Fruit fly (Drosophila melanogaster) whole organism, wandering third instar larva: ENCODE results near the gene Hyls1.

Experiments
- Abd-B ChIP-seq: fragments of >200 bp; optimal IDR thresholded peaks from 2 replicates; lab custom pipeline; 2017; ENCODE audit warnings: missing biosample characterization, missing genetic modification characterization
- CG32264 ChIP-seq: fragments of 200-800 bp; sonication (Bioruptor generic); optimal IDR thresholded peaks from 2 replicates; lab custom pipeline; 2016; ENCODE audit warnings: missing biosample characterization, missing genetic modification characterization
- CG9705 ChIP-seq: fragments of 200-800 bp; sonication (Bioruptor generic); optimal IDR thresholded peaks from 2 replicates; lab custom pipeline; 2018; ENCODE audit warnings: missing biosample characterization, mild to moderate bottlenecking, missing genetic modification characterization
- CrebA ChIP-seq: fragments of 200-800 bp; sonication (Bioruptor generic); optimal IDR thresholded peaks from 2 replicates; lab custom pipeline; 2016; ENCODE audit warnings: missing biosample characterization, mild to moderate bottlenecking, missing genetic modification characterization, borderline replicate concordance
- GATAd ChIP-seq: sonication (Bioruptor generic); optimal IDR thresholded peaks from 2 replicates; lab custom pipeline; 2016; ENCODE audit warnings: missing biosample characterization, missing genetic modification characterization
- HLH106 ChIP-seq: fragments of 200-800 bp; optimal IDR thresholded peaks from 3 replicates; lab custom pipeline; 2019; ENCODE audit warnings: missing biosample characterization, mild to moderate bottlenecking, missing genetic modification characterization, moderate library complexity
- Hnf4 ChIP-seq: fragments of 200-800 bp; sonication (Bioruptor generic); optimal IDR thresholded peaks from 2 replicates; lab custom pipeline; 2016; ENCODE audit warnings: missing biosample characterization, mild to moderate bottlenecking, missing genetic modification characterization
- Hr78 ChIP-seq: fragments of >200 bp; optimal IDR thresholded peaks from 2 replicates; lab custom pipeline; 2017; ENCODE audit warnings: missing biosample characterization, missing genetic modification characterization
- Hr83 ChIP-seq: fragments of 200-300 bp; sonication (Bioruptor generic); optimal IDR thresholded peaks from 2 replicates; lab custom pipeline; 2016; ENCODE audit warnings: missing biosample characterization, mild to moderate bottlenecking, missing genetic modification characterization, moderate library complexity; ENCODE audit not compliant: poor library complexity, severe bottlenecking
- Jra ChIP-seq: sonication (Bioruptor generic); optimal IDR thresholded peaks from 2 replicates; lab custom pipeline; 2016; ENCODE audit warnings: missing biosample characterization, missing genetic modification characterization
- Mio ChIP-seq: sonication (Bioruptor generic); optimal IDR thresholded peaks from 2 replicates; lab custom pipeline; 2016; ENCODE audit warnings: missing biosample characterization, missing genetic modification characterization
- Myc ChIP-seq: fragments of >200 bp; optimal IDR thresholded peaks from 2 replicates; lab custom pipeline; 2017
- N ChIP-seq: fragments of >200 bp; optimal IDR thresholded peaks from 2 replicates; lab custom pipeline; 2018; ENCODE audit warnings: missing biosample characterization, missing external identifiers, missing genetic modification characterization
- OdsH ChIP-seq: fragments of 200-800 bp; sonication (Bioruptor generic); optimal IDR thresholded peaks from 2 replicates; lab custom pipeline; 2016; ENCODE audit warnings: missing biosample characterization, mild to moderate bottlenecking, missing genetic modification characterization
- Rel ChIP-seq, 2 experiments: fragments of 200-800 bp; sonication (Bioruptor generic) in 1 of 2; optimal IDR thresholded peaks; 2 replicates in 1 of 2; 3 replicates in 1 of 2; lab custom pipeline; 2016 to 2019; ENCODE audit warnings: mild to moderate bottlenecking in 2 of 2, missing biosample characterization in 2 of 2, missing genetic modification characterization in 2 of 2, moderate library complexity in 1 of 2
- Sp1 ChIP-seq: fragments of 200-800 bp; sonication (Bioruptor generic); optimal IDR thresholded peaks from 3 replicates; lab custom pipeline; 2019; ENCODE audit warnings: missing biosample characterization, mild to moderate bottlenecking, missing genetic modification characterization, moderate library complexity
- Vsx2 ChIP-seq: fragments of 200-300, 225-300 bp; sonication (Bioruptor generic); optimal IDR thresholded peaks from 2 replicates; lab custom pipeline; 2018; ENCODE audit warnings: missing biosample characterization, missing genetic modification characterization; ENCODE audit not compliant: partially characterized antibody
- br ChIP-seq: fragments of 200-800 bp; sonication (Bioruptor generic); optimal IDR thresholded peaks from 2 replicates; lab custom pipeline; 2016; ENCODE audit warnings: missing biosample characterization, missing genetic modification characterization
- brk ChIP-seq: fragments of 200-800 bp; sonication (Bioruptor generic); optimal IDR thresholded peaks from 2 replicates; lab custom pipeline; 2016; ENCODE audit warnings: missing biosample characterization, mild to moderate bottlenecking, missing genetic modification characterization
- dl ChIP-seq, 2 experiments: fragments of 175-275, 200-275 bp in 1 of 2; fragments of 200-275 bp in 1 of 2; sonication (Bioruptor generic); optimal IDR thresholded peaks; lab custom pipeline; 2018; ENCODE audit warnings: mild to moderate bottlenecking in 2 of 2, missing biosample characterization in 2 of 2, missing genetic modification characterization in 2 of 2, moderate library complexity in 2 of 2; ENCODE audit not compliant: partially characterized antibody in 2 of 2, insufficient read depth in 1 of 2
- dmrt93B ChIP-seq: fragments of 200-800 bp; sonication (Bioruptor generic); optimal IDR thresholded peaks from 2 replicates; lab custom pipeline; 2018; ENCODE audit warnings: missing biosample characterization, mild to moderate bottlenecking, missing genetic modification characterization
- dsf ChIP-seq: sonication (Bioruptor generic); optimal IDR thresholded peaks from 2 replicates; lab custom pipeline; 2016; ENCODE audit warnings: missing biosample characterization, missing genetic modification characterization, borderline replicate concordance
- ey ChIP-seq: fragments of 200-800 bp; sonication (Bioruptor generic); optimal IDR thresholded peaks from 2 replicates; lab custom pipeline; 2016; ENCODE audit warnings: missing biosample characterization, missing genetic modification characterization
- foxo ChIP-seq, 2 experiments: fragments of 200-800 bp; sonication (Bioruptor generic); optimal IDR thresholded peaks; 2 replicates in 1 of 2; 3 replicates in 1 of 2; lab custom pipeline; 2016 to 2017; ENCODE audit warnings: missing biosample characterization in 2 of 2, missing genetic modification characterization in 2 of 2
- fru ChIP-seq: fragments of 200-800 bp; sonication (Bioruptor generic); optimal IDR thresholded peaks from 3 replicates; lab custom pipeline; 2016; ENCODE audit warnings: missing biosample characterization, mild to moderate bottlenecking, missing genetic modification characterization
- h ChIP-seq: fragments of 200-800 bp; sonication (Bioruptor generic); optimal IDR thresholded peaks from 3 replicates; lab custom pipeline; 2016; ENCODE audit warnings: missing biosample characterization, mild to moderate bottlenecking, missing genetic modification characterization
- lola ChIP-seq: fragments of >200 bp; optimal IDR thresholded peaks from 2 replicates; lab custom pipeline; 2017; ENCODE audit warnings: missing biosample characterization, missing genetic modification characterization
- pan ChIP-seq: fragments of >200 bp; optimal IDR thresholded peaks from 2 replicates; lab custom pipeline; 2017
- psq ChIP-seq: fragments of 200-800 bp; sonication (Bioruptor generic); optimal IDR thresholded peaks from 3 replicates; lab custom pipeline; 2017; ENCODE audit warnings: missing biosample characterization, mild to moderate bottlenecking, missing genetic modification characterization, moderate library complexity
- rgr ChIP-seq: fragments of 200-800 bp; sonication (Bioruptor generic); optimal IDR thresholded peaks from 3 replicates; lab custom pipeline; 2016; ENCODE audit warnings: missing biosample characterization, mild to moderate bottlenecking, missing genetic modification characterization
- sage ChIP-seq: fragments of 200-800 bp; sonication (Bioruptor generic); optimal IDR thresholded peaks from 2 replicates; lab custom pipeline; 2016; ENCODE audit warnings: missing biosample characterization, mild to moderate bottlenecking, missing genetic modification characterization
- sv ChIP-seq: fragments of 200-800 bp; sonication (Bioruptor generic); optimal IDR thresholded peaks from 3 replicates; lab custom pipeline; 2016; ENCODE audit warnings: missing biosample characterization, missing genetic modification characterization
- usp ChIP-seq: fragments of >200 bp; optimal IDR thresholded peaks from 2 replicates; lab custom pipeline; 2017; ENCODE audit warnings: missing biosample characterization, missing genetic modification characterization
- woc ChIP-seq: sonication (Bioruptor generic); optimal IDR thresholded peaks from 2 replicates; lab custom pipeline; 2016; ENCODE audit warnings: missing biosample characterization, mild to moderate bottlenecking, missing genetic modification characterization

Hyls1 gene

dm6 chr2L:16357865-16358264 lies 5.4 kb upstream of the Hyls1 start:
- TF ChIP-seq brk (GFP tag; lab: Kevin White, UChicago) (no peak), psq (GFP tag; lab: Kevin White, UChicago) (no peak), Hnf4 (no peak), woc (no peak), ey (no peak), Hr83 (no peak), fru (GFP tag; lab: Kevin White, UChicago) (peak; percentile 16), h (GFP tag; lab: Kevin White, UChicago) (peak; percentile 45), HLH106 (tag; lab: Kevin White, UChicago) (peak; percentile 60), CG32264 (GFP tag; lab: Kevin White, UChicago) (no peak), sv (GFP tag; lab: Kevin White, UChicago) (no peak), N (GFP tag; lab: Kevin White, UChicago) (no peak), rgr (GFP tag; lab: Kevin White, UChicago) (peak; percentile 22), foxo (GFP tag; optimal IDR thresholded peaks at IDR 0.05; lab: Kevin White, UChicago) (peak in 1 of 2 experiments; percentile 25)

- TF ChIP-seq lola (GFP tag; lab: Kevin White, UChicago) (no peak), Abd-B (GFP tag; lab: Kevin White, UChicago) (no peak), h (GFP tag; lab: Kevin White, UChicago) (peak; percentile 18), OdsH (GFP tag; lab: Kevin White, UChicago) (no peak), rgr (GFP tag; lab: Kevin White, UChicago) (no peak), Hnf4 (peak; percentile 20), HLH106 (tag; lab: Kevin White, UChicago) (no peak), Vsx2 (GFP tag; lab: Kevin White, UChicago) (no peak), pan (lab: Kevin White, UChicago) (no peak), Mio (no peak), Hr78 (GFP tag; lab: Kevin White, UChicago) (no peak), Myc (lab: Kevin White, UChicago) (peak; percentile 61), usp (GFP tag; lab: Kevin White, UChicago) (no peak), brk (GFP tag; lab: Kevin White, UChicago) (peak; percentile 50), br (GFP tag; lab: Kevin White, UChicago) (no peak), CrebA (GFP tag; lab: Kevin White, UChicago) (peak; percentile 79), GATAd (GFP tag; lab: Kevin White, UChicago) (no peak), Sp1 (no peak), fru (GFP tag; lab: Kevin White, UChicago) (no peak), CG9705 (GFP tag; lab: Kevin White, UChicago) (no peak), dmrt93B (GFP tag; lab: Kevin White, UChicago) (no peak), psq (GFP tag; lab: Kevin White, UChicago) (no peak), foxo (GFP tag; optimal IDR thresholded peaks at IDR 0.05; lab: Kevin White, UChicago) (no peak), woc (no peak), CG32264 (GFP tag; lab: Kevin White, UChicago) (no peak), dsf (GFP tag; lab: Kevin White, UChicago) (no peak), dl (GFP tag; optimal IDR thresholded peaks at IDR 0.05; lab: Kevin White, UChicago; ENCODE audit: insufficient read depth in 1 of 2, partially characterized antibody in 2 of 2) (no peak), sv (GFP tag; lab: Kevin White, UChicago) (no peak), sage (GFP tag; lab: Kevin White, UChicago) (no peak), ey (no peak), Rel (GFP tag; optimal IDR thresholded peaks at IDR 0.05; lab: Kevin White, UChicago) (no peak), Rel (tag; optimal IDR thresholded peaks at IDR 0.05; lab: Kevin White, UChicago) (peak; percentile 4), Jra (peak; percentile 20), Hr83 (no peak)
Observed at dm6 chr2L:16356249-16357025, 4.0 kb upstream of the Hyls1 start, which contains the start of gene CaBP1. Gene CaBP1, minus strand, starts transcription at chr2L:16356735.

- TF ChIP-seq rgr (GFP tag; lab: Kevin White, UChicago) (no peak), brk (GFP tag; lab: Kevin White, UChicago) (no peak), dmrt93B (GFP tag; lab: Kevin White, UChicago) (no peak), Myc (lab: Kevin White, UChicago) (no peak), psq (GFP tag; lab: Kevin White, UChicago) (no peak), Rel (GFP tag; optimal IDR thresholded peaks at IDR 0.05; lab: Kevin White, UChicago) (no peak), Rel (tag; optimal IDR thresholded peaks at IDR 0.05; lab: Kevin White, UChicago) (no peak), HLH106 (tag; lab: Kevin White, UChicago) (no peak)
Observed at dm6 chr2L:16353765-16354164, 1.3 kb upstream of the Hyls1 start.
